Worm (Caenorhabditis elegans) whole organism, young adult: Measurements from ENCODE around the gene Y37H2A.10.

ENCODE experiments used
- B0336.3 ChIP-seq: fragments of 200-800 bp; sonication (Bioruptor generic); IDR thresholded peaks from 2 replicates; pipeline ENCODE4 v1.3.6; 2022; ENCODE audit warnings: missing genetic modification characterization, missing compliant biosample characterization
- T07F8.4 ChIP-seq: sonication (generic microtip); optimal IDR thresholded peaks from 2 replicates; lab custom pipeline; 2016; ENCODE audit warnings: mild to moderate bottlenecking, missing genetic modification characterization, moderate library complexity, missing compliant biosample characterization
- Y67H2A.10 ChIP-seq: fragments of 200-800 bp; sonication (Bioruptor generic); conservative IDR thresholded peaks from 2 replicates; pipeline ENCODE4 v1.3.6; 2022; ENCODE audit warnings: missing genetic modification reagents, missing genetic modification characterization, missing compliant biosample characterization
- attf-5 ChIP-seq: fragments of 200-800 bp; sonication (Bioruptor generic); optimal IDR thresholded peaks from 2 replicates; lab custom pipeline; 2018; ENCODE audit warnings: mild to moderate bottlenecking, missing genetic modification characterization, missing compliant biosample characterization
- ceh-91 ChIP-seq: fragments of 200-800 bp; sonication (Bioruptor generic); IDR thresholded peaks from 2 replicates; pipeline ENCODE4 v1.3.6; 2022; ENCODE audit warnings: missing genetic modification reagents, missing genetic modification characterization, missing compliant biosample characterization
- let-607 ChIP-seq, 2 experiments: fragments of 200-800 bp in 1 of 2; sonication (Bioruptor generic) in 1 of 2; sonication (generic microtip) in 1 of 2; optimal IDR thresholded peaks; 2 replicates each; lab custom pipeline; 2016 to 2018; ENCODE audit warnings: mild to moderate bottlenecking in 2 of 2, missing compliant biosample characterization in 2 of 2, missing genetic modification characterization in 2 of 2, moderate library complexity in 2 of 2, missing genotype in 1 of 2
- nhr-120 ChIP-seq: fragments of 200-800 bp; sonication (Bioruptor generic); IDR thresholded peaks from 2 replicates; pipeline ENCODE4 v1.3.6; 2022; ENCODE audit warnings: missing genetic modification characterization, missing compliant biosample characterization
- pha-4 ChIP-seq: fragments of 150-350 bp; sonication (generic microtip); optimal IDR thresholded peaks from 2 replicates; lab custom pipeline; 2014; ENCODE audit warnings: missing biosample characterization, missing genetic modification reagents, missing genetic modification characterization
- rcor-1 ChIP-seq: fragments of 200-800 bp; sonication (Bioruptor generic); IDR thresholded peaks from 2 replicates; pipeline ENCODE4 v1.3.6; 2022; ENCODE audit warnings: missing genetic modification reagents, missing genetic modification characterization, missing compliant biosample characterization

ce11 chrV:18133177-18133576 is 5.6 kb upstream of the Y37H2A.10 start, which contains the start of gene Y37H2A.18:
- no peak for TF ChIP-seq pha-4 (tag; lab: Kevin White, UChicago)
- no peak for TF ChIP-seq B0336.3
- no peak for TF ChIP-seq T07F8.4 (tag; lab: Kevin White, UChicago)
- no peak for TF ChIP-seq Y67H2A.10
- TF ChIP-seq ceh-91 (GFP tag; lab: Robert Waterston, UW) = no peak
- no peak for TF ChIP-seq nhr-120 (GFP tag; lab: Robert Waterston, UW)
- TF ChIP-seq let-607 (tag; optimal IDR thresholded peaks at IDR 0.05; lab: Kevin White, UChicago) = no peak
- TF ChIP-seq rcor-1 = no peak
- TF ChIP-seq attf-5 (GFP tag; lab: Kevin White, UChicago) = no peak
